Worm (Caenorhabditis elegans) whole organism, late embryonic: ENCODE results near the gene szy-4.

Experiments used
- T23F11.4 ChIP-seq: fragments of 200-800 bp; sonication (Bioruptor generic); optimal IDR thresholded peaks from 2 replicates; lab custom pipeline; 2018; ENCODE audit warnings: mild to moderate bottlenecking, missing genetic modification characterization, missing compliant biosample characterization
- ama-1 ChIP-seq: fragments of 150-350 bp; optimal IDR thresholded peaks from 2 replicates; lab custom pipeline; 2014
- ceh-9 ChIP-seq: sonication (generic microtip); optimal IDR thresholded peaks from 2 replicates; lab custom pipeline; 2016; ENCODE audit warnings: mild to moderate bottlenecking, missing genetic modification characterization, inconsistent platforms, missing compliant biosample characterization
- fkh-10 ChIP-seq: fragments of 150-350 bp; optimal IDR thresholded peaks from 2 replicates; lab custom pipeline; 2014; ENCODE audit warnings: missing biosample characterization, missing genetic modification reagents, missing genetic modification characterization
- nfya-1 ChIP-seq: sonication (generic microtip); optimal IDR thresholded peaks from 2 replicates; lab custom pipeline; 2017; ENCODE audit warnings: missing genetic modification characterization, mild to moderate bottlenecking, missing compliant biosample characterization, antibody characterized with exemption, moderate library complexity
- pha-4 ChIP-seq: fragments of 150-350 bp; optimal IDR thresholded peaks from 2 replicates; lab custom pipeline; 2018; ENCODE audit warnings: missing biosample characterization, missing genetic modification reagents, missing genetic modification characterization
- pqm-1 ChIP-seq: sonication (generic microtip); optimal IDR thresholded peaks from 2 replicates; lab custom pipeline; 2016; ENCODE audit warnings: missing genetic modification characterization, missing compliant biosample characterization
- tbx-7 ChIP-seq: sonication (generic microtip); optimal IDR thresholded peaks from 2 replicates; lab custom pipeline; 2016; ENCODE audit warnings: missing genotype, missing genetic modification characterization, missing compliant biosample characterization
- unc-86 ChIP-seq: sonication (generic microtip); optimal IDR thresholded peaks from 2 replicates; lab custom pipeline; 2016; ENCODE audit warnings: missing genetic modification characterization, missing compliant biosample characterization

ce11 chrII:6245199-6245702 is 46.8 kb downstream of the szy-4 start, which contains the start of gene blos-4:
- TF ChIP-seq tbx-7 (no peak), pha-4 (tag; lab: Kevin White, UChicago) (no peak), nfya-1 (tag; lab: Kevin White, UChicago) (no peak), fkh-10 (GFP tag; lab: Kevin White, UChicago) (no peak), ceh-9 (tag; lab: Kevin White, UChicago) (no peak), pqm-1 (tag; lab: Kevin White, UChicago) (no peak), ama-1 (lab: Kevin White, UChicago) (no peak), unc-86 (tag; lab: Kevin White, UChicago) (no peak), T23F11.4 (GFP tag; lab: Kevin White, UChicago) (no peak)
